Worm (Caenorhabditis elegans) whole organism, young adult: ENCODE measurements around the gene zyg-8.

Experiments
- B0035.1 ChIP-seq: sonication (generic microtip); optimal IDR thresholded peaks from 2 replicates; lab custom pipeline; 2016; ENCODE audit warnings: missing genetic modification characterization, mild to moderate bottlenecking, missing compliant biosample characterization, missing genotype, missing genetic modification reagents
- C06A6.2 ChIP-seq: fragments of 200-800 bp; sonication (Bioruptor generic); conservative IDR thresholded peaks from 2 replicates; pipeline ENCODE4 v1.3.6; 2022; ENCODE audit warnings: missing genetic modification characterization, missing compliant biosample characterization
- F23B12.7 ChIP-seq: sonication (generic microtip); optimal IDR thresholded peaks from 2 replicates; lab custom pipeline; 2017; ENCODE audit warnings: missing genetic modification characterization, mild to moderate bottlenecking, missing compliant biosample characterization, antibody characterized with exemption, moderate library complexity; ENCODE audit not compliant: insufficient read depth
- F33H1.4 ChIP-seq: fragments of 200-800 bp; sonication (Bioruptor generic); IDR thresholded peaks from 2 replicates; pipeline ENCODE4 v1.3.6; 2022; ENCODE audit warnings: missing genetic modification reagents, missing genetic modification characterization, missing compliant biosample characterization
- F39B2.1 ChIP-seq: fragments of 200-800 bp; sonication (Bioruptor generic); IDR thresholded peaks from 2 replicates; pipeline ENCODE4 v1.3.6; 2022; ENCODE audit warnings: missing genetic modification reagents, missing genetic modification characterization, missing compliant biosample characterization
- F49E8.2 ChIP-seq: sonication (generic microtip); optimal IDR thresholded peaks from 3 replicates; lab custom pipeline; 2017; ENCODE audit warnings: missing genetic modification characterization, mild to moderate bottlenecking, missing compliant biosample characterization, antibody characterized with exemption, moderate library complexity; ENCODE audit not compliant: insufficient read depth
- T07F8.4 ChIP-seq: sonication (generic microtip); optimal IDR thresholded peaks from 2 replicates; lab custom pipeline; 2016; ENCODE audit warnings: mild to moderate bottlenecking, missing genetic modification characterization, moderate library complexity, missing compliant biosample characterization
- Y53F4B.3 ChIP-seq: fragments of 200-800 bp; sonication (Bioruptor generic); IDR thresholded peaks from 2 replicates; pipeline ENCODE4 v1.3.6; 2022; ENCODE audit warnings: missing genetic modification reagents, missing genetic modification characterization, missing compliant biosample characterization
- Y67H2A.10 ChIP-seq: fragments of 200-800 bp; sonication (Bioruptor generic); conservative IDR thresholded peaks from 2 replicates; pipeline ENCODE4 v1.3.6; 2022; ENCODE audit warnings: missing genetic modification reagents, missing genetic modification characterization, missing compliant biosample characterization
- ZK185.1 ChIP-seq: sonication (generic microtip); optimal IDR thresholded peaks from 2 replicates; lab custom pipeline; 2016; ENCODE audit warnings: mild to moderate bottlenecking, missing genetic modification characterization, missing compliant biosample characterization; ENCODE audit not compliant: poor library complexity, severe bottlenecking
- aptf-2 ChIP-seq: fragments of 200-800 bp; sonication (Bioruptor generic); conservative IDR thresholded peaks from 2 replicates; pipeline ENCODE4 v1.3.6; 2022; ENCODE audit warnings: missing genetic modification reagents, missing genetic modification characterization, missing compliant biosample characterization
- aptf-3 ChIP-seq: fragments of 200-800 bp; sonication (Bioruptor generic); IDR thresholded peaks from 2 replicates; pipeline ENCODE4 v1.3.6; 2022; ENCODE audit warnings: missing genetic modification characterization, missing compliant biosample characterization
- atf-7 ChIP-seq: sonication (generic microtip); optimal IDR thresholded peaks from 2 replicates; lab custom pipeline; 2017; ENCODE audit warnings: mild to moderate bottlenecking, missing genetic modification characterization, missing compliant biosample characterization
- ccch-3 ChIP-seq: fragments of 200-800 bp; sonication (Bioruptor generic); optimal IDR thresholded peaks from 2 replicates; lab custom pipeline; 2018; ENCODE audit warnings: mild to moderate bottlenecking, missing genetic modification characterization, missing compliant biosample characterization
- cebp-1 ChIP-seq, 2 experiments: fragments of 200-800 bp in 1 of 2; sonication (Bioruptor generic) in 1 of 2; sonication (generic microtip) in 1 of 2; IDR thresholded peaks in 1 of 2; optimal IDR thresholded peaks in 1 of 2; 2 replicates each; pipeline versions ENCODE4 v1.3.6 to Lab custom; 2017 to 2022; ENCODE audit warnings: missing compliant biosample characterization in 2 of 2, missing genetic modification characterization in 2 of 2, mild to moderate bottlenecking in 1 of 2, missing genetic modification reagents in 1 of 2, moderate library complexity in 1 of 2
- ceh-100 ChIP-seq: fragments of 200-800 bp; sonication (Bioruptor generic); IDR thresholded peaks from 2 replicates; pipeline ENCODE4 v1.3.6; 2022; ENCODE audit warnings: missing genetic modification reagents, missing genetic modification characterization, missing compliant biosample characterization
- ceh-58 ChIP-seq: fragments of 200-800 bp; sonication (Bioruptor generic); IDR thresholded peaks from 2 replicates; pipeline ENCODE4 v1.3.6; 2022; ENCODE audit warnings: missing genetic modification characterization, missing compliant biosample characterization
- dpl-1 ChIP-seq: fragments of 150-350 bp; optimal IDR thresholded peaks from 2 replicates; lab custom pipeline; 2014; ENCODE audit warnings: missing biosample characterization, missing genetic modification reagents, missing genetic modification characterization
- egrh-3 ChIP-seq: fragments of 200-800 bp; sonication (Bioruptor generic); IDR thresholded peaks from 2 replicates; pipeline ENCODE4 v1.3.6; 2022; ENCODE audit warnings: missing genetic modification reagents, missing genetic modification characterization, missing compliant biosample characterization
- fkh-3 ChIP-seq: sonication (generic microtip); optimal IDR thresholded peaks from 2 replicates; lab custom pipeline; 2016; ENCODE audit warnings: mild to moderate bottlenecking, missing genetic modification characterization, missing compliant biosample characterization
- hlh-12 ChIP-seq: sonication (generic microtip); optimal IDR thresholded peaks from 2 replicates; lab custom pipeline; 2016; ENCODE audit warnings: missing genetic modification characterization, missing compliant biosample characterization
- hlh-26 ChIP-seq: fragments of 200-800 bp; sonication (Bioruptor generic); conservative IDR thresholded peaks from 2 replicates; pipeline ENCODE4 v1.3.6; 2022; ENCODE audit warnings: missing genetic modification reagents, missing genetic modification characterization, missing compliant biosample characterization
- hmg-1.2 ChIP-seq: fragments of 200-800 bp; sonication (Bioruptor generic); IDR thresholded peaks from 2 replicates; pipeline ENCODE4 v1.3.6; 2022; ENCODE audit warnings: missing genetic modification reagents, missing genetic modification characterization, missing compliant biosample characterization
- lag-1 ChIP-seq: fragments of 200-800 bp; sonication (Bioruptor generic); IDR thresholded peaks from 2 replicates; pipeline ENCODE4 v1.3.6; 2022; ENCODE audit warnings: missing genetic modification reagents, missing genetic modification characterization, missing compliant biosample characterization
- let-607 ChIP-seq, 2 experiments: fragments of 200-800 bp in 1 of 2; sonication (Bioruptor generic) in 1 of 2; sonication (generic microtip) in 1 of 2; optimal IDR thresholded peaks; 2 replicates each; lab custom pipeline; 2016 to 2018; ENCODE audit warnings: mild to moderate bottlenecking in 2 of 2, missing compliant biosample characterization in 2 of 2, missing genetic modification characterization in 2 of 2, moderate library complexity in 2 of 2, missing genotype in 1 of 2
- lin-26 ChIP-seq: fragments of 200-800 bp; sonication (Bioruptor generic); IDR thresholded peaks from 2 replicates; pipeline ENCODE4 v1.3.6; 2022; ENCODE audit warnings: missing genetic modification reagents, missing genetic modification characterization, missing compliant biosample characterization
- lin-35 ChIP-seq, 3 experiments: fragments of 150-350 bp in 2 of 3; sonication (generic microtip) in 1 of 3; optimal IDR thresholded peaks; 2 replicates each; lab custom pipeline; 2014 to 2018; ENCODE audit warnings: missing biosample characterization in 3 of 3, missing genetic modification characterization in 3 of 3, missing genetic modification reagents in 3 of 3
- lin-54 ChIP-seq: fragments of 200-800 bp; sonication (Bioruptor generic); optimal IDR thresholded peaks from 2 replicates; lab custom pipeline; 2018; ENCODE audit warnings: mild to moderate bottlenecking, missing genetic modification characterization, missing compliant biosample characterization
- lir-1 ChIP-seq: fragments of 200-800 bp; sonication (Bioruptor generic); conservative IDR thresholded peaks from 2 replicates; pipeline ENCODE4 v1.3.6; 2022; ENCODE audit warnings: missing genetic modification reagents, missing genetic modification characterization, missing compliant biosample characterization
- lsy-27 ChIP-seq: sonication (generic microtip); optimal IDR thresholded peaks from 2 replicates; lab custom pipeline; 2017; ENCODE audit warnings: missing genetic modification characterization, mild to moderate bottlenecking, missing compliant biosample characterization, antibody characterized with exemption, missing genotype, borderline replicate concordance; ENCODE audit not compliant: insufficient read depth
- nfyb-1 ChIP-seq: fragments of 200-800 bp; sonication (Bioruptor generic); IDR thresholded peaks from 2 replicates; pipeline ENCODE4 v1.3.6; 2022; ENCODE audit warnings: missing genetic modification reagents, missing genetic modification characterization, missing compliant biosample characterization
- nhr-27 ChIP-seq: fragments of 200-800 bp; sonication (Bioruptor generic); optimal IDR thresholded peaks from 2 replicates; lab custom pipeline; 2018; ENCODE audit warnings: mild to moderate bottlenecking, missing genetic modification characterization, moderate library complexity, missing compliant biosample characterization
- nhr-90 ChIP-seq: sonication (generic microtip); optimal IDR thresholded peaks from 2 replicates; lab custom pipeline; 2016; ENCODE audit warnings: missing genotype, mild to moderate bottlenecking, missing genetic modification characterization, missing compliant biosample characterization
- pbrm-1 ChIP-seq: fragments of 200-800 bp; sonication (Bioruptor generic); IDR thresholded peaks from 2 replicates; pipeline ENCODE4 v1.3.6; 2022; ENCODE audit warnings: missing genetic modification reagents, missing genetic modification characterization, missing compliant biosample characterization
- rec-8 ChIP-seq, 2 experiments: sonication (generic microtip); optimal IDR thresholded peaks; 2 replicates each; lab custom pipeline; 2016; ENCODE audit warnings: mild to moderate bottlenecking in 2 of 2, missing genetic modification characterization in 2 of 2, missing genetic modification reagents in 2 of 2, missing genotype in 2 of 2, missing biosample characterization in 1 of 2, missing compliant biosample characterization in 1 of 2, moderate library complexity in 1 of 2
- repo-1 ChIP-seq: sonication (generic microtip); optimal IDR thresholded peaks from 2 replicates; lab custom pipeline; 2017; ENCODE audit warnings: mild to moderate bottlenecking, missing genetic modification characterization, missing compliant biosample characterization
- sdz-38 ChIP-seq: sonication (generic microtip); optimal IDR thresholded peaks from 2 replicates; lab custom pipeline; 2016; ENCODE audit warnings: missing genotype, missing genetic modification characterization, missing compliant biosample characterization
- snpc-3.4 ChIP-seq: sonication (generic microtip); optimal IDR thresholded peaks from 2 replicates; lab custom pipeline; 2017; ENCODE audit warnings: missing genetic modification characterization, mild to moderate bottlenecking, missing compliant biosample characterization, antibody characterized with exemption, moderate library complexity, missing genotype, missing genetic modification reagents
- snpc-4 ChIP-seq, 5 experiments: fragments of 150-350 bp in 1 of 5; sonication (generic microtip) in 4 of 5; optimal IDR thresholded peaks; 2 replicates each; lab custom pipeline; 2014 to 2018; ENCODE audit warnings: missing genetic modification characterization in 5 of 5, missing biosample characterization in 3 of 5, antibody characterized with exemption in 2 of 5, mild to moderate bottlenecking in 2 of 5, missing compliant biosample characterization in 2 of 5, missing genotype in 2 of 5, moderate library complexity in 2 of 5, missing genetic modification reagents in 1 of 5
- tbp1 ChIP-seq: fragments of 200-800 bp; sonication (Bioruptor generic); optimal IDR thresholded peaks from 2 replicates; lab custom pipeline; 2018; ENCODE audit warnings: mild to moderate bottlenecking, missing genetic modification characterization, missing compliant biosample characterization
- zfh-2 ChIP-seq: fragments of 200-800 bp; sonication (Bioruptor generic); conservative IDR thresholded peaks from 2 replicates; pipeline ENCODE4 v1.3.6; 2022; ENCODE audit warnings: missing genetic modification reagents, missing genetic modification characterization, missing compliant biosample characterization
- ztf-18 ChIP-seq: sonication (generic microtip); optimal IDR thresholded peaks from 2 replicates; lab custom pipeline; 2016; ENCODE audit warnings: missing genotype, mild to moderate bottlenecking, missing genetic modification characterization, missing compliant biosample characterization
- ztf-22 ChIP-seq: fragments of 200-800 bp; sonication (Bioruptor generic); optimal IDR thresholded peaks from 2 replicates; lab custom pipeline; 2018; ENCODE audit warnings: mild to moderate bottlenecking, missing genetic modification characterization, moderate library complexity, missing compliant biosample characterization

Gene zyg-8

ce11 chrIII:12028769-12029168, 32.7 kb upstream of the zyg-8 start, which contains the start of gene Y79H2A.12:
Y79H2A.12 (minus strand) TSS chrIII:12028869.
- TF ChIP-seq T07F8.4 (tag; lab: Kevin White, UChicago) (no peak), dpl-1 (no peak), snpc-4 (GFP tag; optimal IDR thresholded peaks at IDR 0.05; lab: Kevin White, UChicago) (no peak), snpc-4 (tag; optimal IDR thresholded peaks at IDR 0.05; lab: Kevin White, UChicago) (no peak), ztf-22 (GFP tag; lab: Kevin White, UChicago) (no peak), rec-8 (tag; optimal IDR thresholded peaks at IDR 0.05; lab: Kevin White, UChicago) (no peak), lir-1 (GFP tag; lab: Robert Waterston, UW) (no peak), lin-26 (no peak), cebp-1 (GFP tag; IDR thresholded peaks at IDR 0.05; lab: Robert Waterston, UW) (no peak), cebp-1 (tag; optimal IDR thresholded peaks at IDR 0.05; lab: Kevin White, UChicago) (no peak), let-607 (tag; optimal IDR thresholded peaks at IDR 0.05; lab: Kevin White, UChicago) (no peak), Y67H2A.10 (GFP tag; lab: Robert Waterston, UW) (no peak), F39B2.1 (no peak), ccch-3 (GFP tag; lab: Kevin White, UChicago) (no peak), F49E8.2 (no peak), nhr-27 (tag; lab: Kevin White, UChicago) (no peak), aptf-3 (GFP tag; lab: Robert Waterston, UW) (no peak)

DNA sequence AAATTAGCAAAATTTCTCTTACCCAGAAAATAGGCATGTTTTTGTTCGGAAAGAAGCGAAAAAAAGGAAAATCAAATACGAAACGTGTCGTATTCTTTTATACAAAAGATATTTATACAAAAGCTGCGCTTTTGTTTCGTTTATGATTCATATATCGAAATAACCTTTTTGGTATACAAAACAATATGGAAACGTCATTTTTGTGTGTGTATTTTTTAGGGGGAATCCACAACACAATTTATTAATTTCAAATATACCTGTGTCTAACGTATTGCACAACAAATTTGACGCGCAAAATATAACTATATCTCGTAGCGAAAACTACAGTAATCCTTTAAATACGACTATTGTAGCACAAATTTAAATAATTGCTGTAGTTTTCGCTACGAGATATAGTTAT, 30.8 kb upstream of the zyg-8 start, which contains the start of gene Y79H2A.2:
Gene Y79H2A.2 (minus strand): TSS at position 101 of the 400 bp plus-strand sequence.
- TF ChIP-seq pbrm-1 (GFP tag; lab: Robert Waterston, UW) (no peak), aptf-3 (GFP tag; lab: Robert Waterston, UW) (no peak), sdz-38 (tag; lab: Kevin White, UChicago) (no peak), hlh-26 (GFP tag; lab: Robert Waterston, UW) (no peak), ZK185.1 (no peak), lsy-27 (tag; lab: Kevin White, UChicago) (no peak), B0035.1 (tag; lab: Kevin White, UChicago) (no peak), ceh-100 (GFP tag; lab: Robert Waterston, UW) (no peak), aptf-2 (no peak), hmg-1.2 (GFP tag; lab: Robert Waterston, UW) (no peak), atf-7 (tag; lab: Kevin White, UChicago) (no peak), fkh-3 (tag; lab: Kevin White, UChicago) (no peak), Y53F4B.3 (GFP tag; lab: Robert Waterston, UW) (no peak), ceh-58 (GFP tag; lab: Robert Waterston, UW) (no peak)

- no peak for TF ChIP-seq ceh-58 (GFP tag; lab: Robert Waterston, UW)
- TF ChIP-seq F23B12.7, result no peak
- TF ChIP-seq nfyb-1, result 0 out of 2 replicates have a peak, but pooled peaks have one; percentile 30
- TF ChIP-seq hlh-12 (tag; lab: Kevin White, UChicago), result no peak
These were observed 28.3 kb upstream of the zyg-8 start for ce11 chrIII:12033259-12033658.

ce11 chrIII:12034311-12034710, 27.2 kb upstream of the zyg-8 start:
- TF ChIP-seq F33H1.4 (GFP tag; lab: Robert Waterston, UW) (no peak), lag-1 (GFP tag; lab: Robert Waterston, UW) (no peak), snpc-3.4 (tag; lab: Kevin White, UChicago) (no peak), egrh-3 (GFP tag; lab: Robert Waterston, UW) (peak; percentile 81), tbp1 (GFP tag; lab: Kevin White, UChicago) (no peak), repo-1 (tag; lab: Kevin White, UChicago) (no peak), zfh-2 (GFP tag; lab: Robert Waterston, UW) (peak; percentile 90), lin-35 (GFP tag; optimal IDR thresholded peaks at IDR 0.05; lab: Kevin White, UChicago) (no peak), C06A6.2 (GFP tag; lab: Robert Waterston, UW) (no peak), nhr-90 (tag; lab: Kevin White, UChicago) (no peak), ztf-18 (tag; lab: Kevin White, UChicago) (no peak), lin-54 (GFP tag; lab: Kevin White, UChicago) (no peak)
